Worm (Caenorhabditis elegans): ENCODE results near the gene C29F9.5.

- TF ChIP-seq nfyb-1 (GFP tag; IDR thresholded peaks at IDR 0.05) (no peak), snpc-4 (GFP tag; optimal IDR thresholded peaks at IDR 0.05) (no peak), snpc-4 (tag; optimal IDR thresholded peaks at IDR 0.05) (no peak), cebp-2 (GFP tag; IDR thresholded peaks at IDR 0.05) (no peak), T07F8.4 (tag; optimal IDR thresholded peaks at IDR 0.05) (no peak), somi-1 (GFP tag; optimal IDR thresholded peaks at IDR 0.05) (no peak), ama-1 (optimal IDR thresholded peaks at IDR 0.05) (no peak), ama-1 (GFP tag; optimal IDR thresholded peaks at IDR 0.05) (no peak), nhr-80 (tag; optimal IDR thresholded peaks at IDR 0.05) (no peak), pha-4 (tag; optimal IDR thresholded peaks at IDR 0.05) (no peak), C17E4.6 (GFP tag; IDR thresholded peaks at IDR 0.05) (no peak), sptf-2 (GFP tag; optimal IDR thresholded peaks at IDR 0.05) (no peak), xnd-1 (tag; optimal IDR thresholded peaks at IDR 0.05) (no peak)
Observed at ce11 chrIII:117210-117609, at the start of gene C29F9.5.

Data from whole organism, young adult.